Worm (Caenorhabditis elegans): ENCODE data around the gene pho-12.

DNA sequence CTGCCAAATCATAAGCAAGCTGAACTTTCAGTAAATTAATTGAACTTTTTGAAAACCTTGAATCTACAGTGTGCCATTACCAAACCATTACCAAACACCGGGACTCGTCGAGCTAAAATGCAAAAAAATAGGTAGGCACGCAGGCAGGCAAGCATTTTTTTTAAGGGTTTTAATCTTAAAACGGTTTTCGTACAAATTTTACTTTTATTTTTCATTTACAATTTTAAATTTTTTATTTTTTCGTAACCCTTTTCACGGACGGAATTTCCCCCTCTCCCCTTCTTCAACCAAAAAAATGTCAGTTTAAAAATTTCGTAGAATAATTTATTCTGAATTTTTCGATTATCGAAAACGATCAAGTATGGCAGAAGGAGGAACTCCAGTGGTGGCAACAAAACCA is 46.2 kb downstream of the pho-12 start, which contains the start of gene F59A6.2:
- TF ChIP-seq elt-3 (tag; optimal IDR thresholded peaks at IDR 0.05): no peak
- TF ChIP-seq vab-15 (tag; optimal IDR thresholded peaks at IDR 0.05): no peak
- no peak for TF ChIP-seq jun-1 (tag; optimal IDR thresholded peaks at IDR 0.05)
- TF ChIP-seq tbx-2 (tag; optimal IDR thresholded peaks at IDR 0.05): no peak
- no peak for TF ChIP-seq F16B12.6 (tag; optimal IDR thresholded peaks at IDR 0.05)
- no peak for TF ChIP-seq unc-130 (tag; optimal IDR thresholded peaks at IDR 0.05)

All from whole organism, L1 larva.